Fruit fly (Drosophila melanogaster) whole organism, embryonic: ENCODE results near the gene Tm1.

Experiments used
- Aef1 ChIP-seq: fragments of 200-800 bp; sonication (Bioruptor generic); IDR thresholded peaks from 3 replicates; pipeline ENCODE4 v1.3.6; 2022; ENCODE audit warnings: missing biosample characterization, missing genetic modification characterization
- Asciz ChIP-seq: fragments of 200-800 bp; sonication (Bioruptor generic); optimal IDR thresholded peaks from 2 replicates; lab custom pipeline; 2017; ENCODE audit warnings: missing biosample characterization, mild to moderate bottlenecking, missing genetic modification characterization, missing genetic modification reagents
- Bgb ChIP-seq: fragments of 200-800 bp; sonication (Bioruptor generic); IDR thresholded peaks from 2 replicates; pipeline ENCODE4 v1.3.6; 2022; ENCODE audit warnings: missing biosample characterization, missing genetic modification characterization; ENCODE audit not compliant: partially characterized antibody
- Blimp-1 ChIP-seq: fragments of 200-800 bp; sonication (Bioruptor generic); optimal IDR thresholded peaks from 3 replicates; lab custom pipeline; 2018; ENCODE audit warnings: missing biosample characterization, missing genetic modification characterization, mild to moderate bottlenecking, moderate library complexity, missing genetic modification reagents
- CG11456 ChIP-seq: fragments of 200-800 bp; sonication (Bioruptor generic); IDR thresholded peaks from 3 replicates; pipeline ENCODE4 v1.3.6; 2022; ENCODE audit warnings: missing biosample characterization, missing genetic modification characterization
- CG12236 ChIP-seq: fragments of 200-800 bp; sonication (Bioruptor generic); optimal IDR thresholded peaks from 2 replicates; lab custom pipeline; 2016; ENCODE audit warnings: missing biosample characterization, missing genetic modification characterization
- CG1233 ChIP-seq: fragments of 200-800 bp; sonication (Bioruptor generic); optimal IDR thresholded peaks from 4 replicates; lab custom pipeline; 2018; ENCODE audit warnings: missing biosample characterization, mild to moderate bottlenecking, missing genetic modification characterization
- CG17328 ChIP-seq: fragments of 200-800 bp; sonication (Bioruptor generic); IDR thresholded peaks from 2 replicates; pipeline ENCODE4 v1.3.6; 2022; ENCODE audit warnings: missing biosample characterization, missing genetic modification characterization
- CG34224 ChIP-seq: fragments of 200-800 bp; sonication (Bioruptor generic); IDR thresholded peaks from 3 replicates; pipeline ENCODE4 v1.3.6; 2022; ENCODE audit warnings: missing biosample characterization, missing genetic modification characterization; ENCODE audit not compliant: partially characterized antibody
- CG34376 ChIP-seq: fragments of 200-800 bp; sonication (Bioruptor generic); optimal IDR thresholded peaks from 2 replicates; lab custom pipeline; 2018; ENCODE audit warnings: missing biosample characterization, mild to moderate bottlenecking, missing genetic modification characterization
- CG4282 ChIP-seq: fragments of 200-800 bp; sonication (Bioruptor generic); optimal IDR thresholded peaks from 2 replicates; lab custom pipeline; 2016; ENCODE audit warnings: missing biosample characterization, missing genetic modification characterization
- CG4730 ChIP-seq: fragments of 200-800 bp; sonication (Bioruptor generic); IDR thresholded peaks from 2 replicates; pipeline ENCODE4 v1.3.6; 2022; ENCODE audit warnings: missing biosample characterization, missing genetic modification characterization
- CG5953 ChIP-seq: fragments of 200-800 bp; sonication (Bioruptor generic); IDR thresholded peaks from 2 replicates; pipeline ENCODE4 v1.3.6; 2022; ENCODE audit warnings: missing biosample characterization, missing genetic modification characterization
- CG6254 ChIP-seq: fragments of 200-800 bp; sonication (Bioruptor generic); optimal IDR thresholded peaks from 3 replicates; lab custom pipeline; 2017; ENCODE audit warnings: mild to moderate bottlenecking, missing biosample characterization, missing genetic modification reagents, missing genetic modification characterization
- CG6683 ChIP-seq: fragments of 200-800 bp; sonication (Bioruptor generic); optimal IDR thresholded peaks from 2 replicates; lab custom pipeline; 2017; ENCODE audit warnings: missing biosample characterization, mild to moderate bottlenecking, missing genetic modification characterization, missing genetic modification reagents
- CG6765 ChIP-seq: fragments of 200-800 bp; sonication (Bioruptor generic); optimal IDR thresholded peaks from 3 replicates; lab custom pipeline; 2017; ENCODE audit warnings: missing biosample characterization, mild to moderate bottlenecking, missing genetic modification characterization
- CG6791 ChIP-seq: fragments of 200-800 bp; sonication (Bioruptor generic); IDR thresholded peaks from 3 replicates; pipeline ENCODE4 v1.3.6; 2022; ENCODE audit warnings: missing biosample characterization, missing genetic modification characterization; ENCODE audit not compliant: partially characterized antibody
- CG7963 ChIP-seq: fragments of 200-800 bp; sonication (Bioruptor generic); IDR thresholded peaks from 3 replicates; pipeline ENCODE4 v1.3.6; 2022; ENCODE audit warnings: missing biosample characterization, missing genetic modification characterization; ENCODE audit not compliant: partially characterized antibody
- CG8281 ChIP-seq: fragments of 200-800 bp; sonication (Bioruptor generic); optimal IDR thresholded peaks from 2 replicates; lab custom pipeline; 2018; ENCODE audit warnings: missing biosample characterization, mild to moderate bottlenecking, missing genetic modification characterization, moderate library complexity
- CG8359 ChIP-seq: fragments of 200-800 bp; sonication (Bioruptor generic); optimal IDR thresholded peaks from 2 replicates; lab custom pipeline; 2017; ENCODE audit warnings: missing biosample characterization, mild to moderate bottlenecking, missing genetic modification characterization, borderline replicate concordance
- CrebB ChIP-seq: fragments of 200-800 bp; sonication (Bioruptor generic); optimal IDR thresholded peaks from 3 replicates; lab custom pipeline; 2018; ENCODE audit warnings: missing biosample characterization, mild to moderate bottlenecking, missing genetic modification characterization
- H2.0 ChIP-seq: fragments of 200-800 bp; sonication (Bioruptor generic); IDR thresholded peaks from 2 replicates; pipeline ENCODE4 v1.3.6; 2022; ENCODE audit warnings: missing biosample characterization, missing genetic modification characterization
- NK7.1 ChIP-seq: fragments of 200-800 bp; sonication (Bioruptor generic); optimal IDR thresholded peaks from 3 replicates; lab custom pipeline; 2016; ENCODE audit warnings: missing biosample characterization, missing genetic modification characterization
- Optix ChIP-seq: fragments of 200-800 bp; sonication (Bioruptor generic); IDR thresholded peaks from 3 replicates; pipeline ENCODE4 v1.3.6; 2022; ENCODE audit warnings: missing biosample characterization, missing genetic modification characterization
- Spps ChIP-seq: fragments of 200-800 bp; sonication (Bioruptor generic); optimal IDR thresholded peaks from 2 replicates; lab custom pipeline; 2018; ENCODE audit warnings: missing biosample characterization, mild to moderate bottlenecking, missing genetic modification characterization
- Ssrp ChIP-seq: fragments of 200-800 bp; sonication (Bioruptor generic); optimal IDR thresholded peaks from 2 replicates; lab custom pipeline; 2018; ENCODE audit warnings: missing biosample characterization, mild to moderate bottlenecking, missing genetic modification characterization, moderate library complexity
- Taf1 ChIP-seq: fragments of 200-800 bp; sonication (Bioruptor generic); IDR thresholded peaks from 2 replicates; pipeline ENCODE4 v1.3.6; 2022; ENCODE audit warnings: missing biosample characterization, missing genetic modification characterization
- ab ChIP-seq: fragments of 200-800 bp; sonication (Bioruptor generic); optimal IDR thresholded peaks from 2 replicates; lab custom pipeline; 2016; ENCODE audit warnings: missing biosample characterization, missing genetic modification characterization
- aop ChIP-seq: fragments of 200-800 bp; sonication (Bioruptor generic); IDR thresholded peaks from 2 replicates; pipeline ENCODE4 v1.3.6; 2022; ENCODE audit warnings: missing biosample characterization, missing genetic modification characterization
- bigmax ChIP-seq: fragments of 200-800 bp; sonication (Bioruptor generic); optimal IDR thresholded peaks from 2 replicates; lab custom pipeline; 2018; ENCODE audit warnings: missing biosample characterization, mild to moderate bottlenecking, missing genetic modification characterization
- bsh ChIP-seq, 2 experiments: fragments of 200-800 bp; sonication (Bioruptor generic); optimal IDR thresholded peaks; 2 replicates each; lab custom pipeline; 2017 to 2018; ENCODE audit warnings: mild to moderate bottlenecking in 2 of 2, missing biosample characterization in 2 of 2, missing genetic modification characterization in 2 of 2, moderate library complexity in 1 of 2
- btn ChIP-seq: fragments of 200-800 bp; sonication (Bioruptor generic); optimal IDR thresholded peaks from 2 replicates; lab custom pipeline; 2016; ENCODE audit warnings: missing biosample characterization, missing genetic modification characterization
- cad ChIP-seq: fragments of >200 bp; optimal IDR thresholded peaks from 2 replicates; lab custom pipeline; 2017; ENCODE audit warnings: missing biosample characterization, missing genetic modification characterization
- croc ChIP-seq: fragments of 200-800 bp; sonication (Bioruptor generic); conservative IDR thresholded peaks from 3 replicates; pipeline ENCODE4 v1.3.6; 2022; ENCODE audit warnings: missing biosample characterization, missing genetic modification characterization
- fd96Cb ChIP-seq: fragments of 200-800 bp; sonication (Bioruptor generic); optimal IDR thresholded peaks from 2 replicates; lab custom pipeline; 2018; ENCODE audit warnings: missing biosample characterization, mild to moderate bottlenecking, missing genetic modification characterization, moderate library complexity
- gcm2 ChIP-seq: fragments of 200-800 bp; sonication (Bioruptor generic); optimal IDR thresholded peaks from 2 replicates; lab custom pipeline; 2016; ENCODE audit warnings: missing biosample characterization, missing genetic modification characterization
- lola ChIP-seq, 3 experiments: fragments of >200 bp in 2 of 3; fragments of 200-800 bp in 1 of 3; sonication (Bioruptor generic) in 1 of 3; optimal IDR thresholded peaks; 2 replicates each; lab custom pipeline; 2017 to 2019; ENCODE audit warnings: missing biosample characterization in 3 of 3, missing genetic modification characterization in 3 of 3, mild to moderate bottlenecking in 1 of 3, moderate library complexity in 1 of 3
- maf-S ChIP-seq: fragments of 200-800 bp; sonication (Bioruptor generic); optimal IDR thresholded peaks from 2 replicates; lab custom pipeline; 2016; ENCODE audit warnings: missing biosample characterization, missing genetic modification characterization
- odd ChIP-seq: fragments of 200-800 bp; sonication (Bioruptor generic); optimal IDR thresholded peaks from 2 replicates; lab custom pipeline; 2017; ENCODE audit warnings: missing biosample characterization, mild to moderate bottlenecking, missing genetic modification characterization
- rib ChIP-seq: fragments of 200-800 bp; sonication (Bioruptor generic); IDR thresholded peaks from 2 replicates; pipeline ENCODE4 v1.3.6; 2022; ENCODE audit warnings: missing biosample characterization, missing genetic modification characterization
- run ChIP-seq: fragments of 200-800 bp; sonication (Bioruptor generic); optimal IDR thresholded peaks from 3 replicates; lab custom pipeline; 2018; ENCODE audit warnings: missing biosample characterization, mild to moderate bottlenecking, missing genetic modification characterization
- scrt ChIP-seq: fragments of 200-800 bp; sonication (Bioruptor generic); optimal IDR thresholded peaks from 2 replicates; lab custom pipeline; 2018; ENCODE audit warnings: missing biosample characterization, mild to moderate bottlenecking, missing genetic modification characterization, moderate library complexity
- sd ChIP-seq: fragments of 200-800 bp; sonication (Bioruptor generic); optimal IDR thresholded peaks from 3 replicates; lab custom pipeline; 2018; ENCODE audit warnings: missing biosample characterization, mild to moderate bottlenecking, missing genetic modification characterization, moderate library complexity
- sisA ChIP-seq: fragments of 200-800 bp; sonication (Bioruptor generic); IDR thresholded peaks from 2 replicates; pipeline ENCODE4 v1.3.6; 2022; ENCODE audit warnings: missing biosample characterization, missing genetic modification characterization
- sug ChIP-seq: fragments of 200-800 bp; optimal IDR thresholded peaks from 2 replicates; lab custom pipeline; 2019; ENCODE audit warnings: missing biosample characterization, mild to moderate bottlenecking, missing genetic modification characterization, moderate library complexity
- tap ChIP-seq: fragments of 200-800 bp; optimal IDR thresholded peaks from 3 replicates; lab custom pipeline; 2019; ENCODE audit warnings: missing biosample characterization, mild to moderate bottlenecking, missing genetic modification characterization, moderate library complexity
- wor ChIP-seq: fragments of 200-800 bp; sonication (Bioruptor generic); IDR thresholded peaks from 2 replicates; pipeline ENCODE4 v1.3.6; 2022; ENCODE audit warnings: missing biosample characterization, missing genetic modification characterization
- zf30C ChIP-seq: fragments of 200-800 bp; sonication (Bioruptor generic); optimal IDR thresholded peaks from 3 replicates; lab custom pipeline; 2018; ENCODE audit warnings: missing biosample characterization, mild to moderate bottlenecking, missing genetic modification characterization
- zfh1 ChIP-seq: fragments of 200-800 bp; sonication (Bioruptor generic); IDR thresholded peaks from 3 replicates; pipeline ENCODE4 v1.3.6; 2022; ENCODE audit warnings: missing biosample characterization, missing genetic modification characterization

Gene Tm1

DNA sequence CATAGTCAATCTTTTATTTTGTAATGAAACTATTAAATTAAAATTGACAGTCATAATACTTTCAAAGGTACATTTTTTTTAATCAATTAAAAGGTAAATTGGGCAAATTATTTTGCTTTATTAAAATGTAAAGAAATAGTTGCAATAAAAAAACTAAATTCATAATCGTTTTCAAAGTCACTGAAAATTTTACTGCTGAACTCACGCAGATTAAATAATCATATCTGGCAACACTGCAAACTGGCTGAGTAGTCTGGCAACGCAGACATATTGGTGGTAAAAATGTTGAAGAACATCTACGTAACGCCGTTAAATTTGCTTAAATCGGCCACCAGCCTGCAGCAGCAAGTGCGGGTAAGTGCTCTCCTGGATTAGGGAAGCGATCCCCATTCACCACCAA lies 52.5 kb downstream of the Tm1 start, which contains the start of gene mRpL9 (continued):
- no peak for TF ChIP-seq fd96Cb
- TF ChIP-seq maf-S, result no peak
- no peak for TF ChIP-seq scrt (GFP tag; lab: Kevin White, UChicago)
- peak; percentile 10 for TF ChIP-seq zf30C (GFP tag; lab: Kevin White, UChicago)
- TF ChIP-seq bigmax (GFP tag; lab: Kevin White, UChicago), result no peak
- no peak for TF ChIP-seq CG5953 (GFP tag; lab: Robert Waterston, UW)
- TF ChIP-seq CG12236, result no peak
- TF ChIP-seq lola (GFP tag; optimal IDR thresholded peaks at IDR 0.05; lab: Kevin White, UChicago), result peak in 1 of 3 experiments; percentile 18
- TF ChIP-seq CG6683 (GFP tag; lab: Kevin White, UChicago), result no peak
- no peak for TF ChIP-seq Bgb (GFP tag; lab: Robert Waterston, UW)
- TF ChIP-seq NK7.1 (GFP tag; lab: Kevin White, UChicago), result no peak
- TF ChIP-seq CG1233, result no peak
- TF ChIP-seq Aef1 (GFP tag; lab: Robert Waterston, UW), result no peak
- no peak for TF ChIP-seq Asciz (GFP tag; lab: Kevin White, UChicago)
- TF ChIP-seq Ssrp, result no peak
- TF ChIP-seq sug, result peak; percentile 34
- TF ChIP-seq CG4282, result no peak
- no peak for TF ChIP-seq CG8359
- no peak; the same call in 2 of the 3 replicates for TF ChIP-seq CG11456 (GFP tag; lab: Robert Waterston, UW)

DNA sequence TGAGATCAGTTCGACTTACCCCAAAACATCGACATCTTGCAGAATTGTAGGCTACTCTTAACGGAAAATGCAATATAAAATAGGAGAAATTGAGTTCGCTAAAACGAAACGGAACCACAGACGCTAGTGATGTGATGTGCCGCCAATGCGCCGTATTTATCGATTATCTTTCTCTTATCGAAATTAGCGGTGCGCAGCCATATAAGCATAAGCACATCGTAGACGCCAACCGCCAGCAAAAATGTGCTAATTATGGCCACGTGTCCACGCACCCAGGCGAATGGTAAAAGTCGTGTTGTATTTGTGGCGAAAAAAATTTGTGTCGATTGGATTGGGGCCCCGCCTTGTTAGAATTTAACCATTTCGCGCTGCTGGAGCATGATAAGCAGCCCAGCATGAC lies 55.0 kb downstream of the Tm1 start, which contains the start of the genes Fkbp39 and Cyfip:
TSS of gene Fkbp39 (minus strand) at position 140 of the 400 bp plus-strand sequence.
TSS of gene Cyfip (plus strand) at position 273 of the 400 bp plus-strand sequence.
- TF ChIP-seq CG8281 (tag; lab: Kevin White, UChicago), result no peak
- TF ChIP-seq btn (GFP tag; lab: Kevin White, UChicago), result no peak
- TF ChIP-seq run (tag; lab: Kevin White, UChicago), result no peak
- no peak for TF ChIP-seq tap
- peak; percentile 24; the same call in 1 of the 2 replicates for TF ChIP-seq CG17328
- TF ChIP-seq odd (GFP tag; lab: Kevin White, UChicago), result no peak
- TF ChIP-seq H2.0, result no peak
- no peak for TF ChIP-seq zfh1 (GFP tag; lab: Robert Waterston, UW)
- TF ChIP-seq CG5953 (GFP tag; lab: Robert Waterston, UW), result no peak
- TF ChIP-seq Asciz (GFP tag; lab: Kevin White, UChicago), result no peak
- peak; percentile 14 for TF ChIP-seq gcm2 (GFP tag; lab: Kevin White, UChicago)
- no peak for TF ChIP-seq CG4730 (GFP tag; lab: Robert Waterston, UW)
- peak; percentile 15 for TF ChIP-seq CG34376 (GFP tag; lab: Kevin White, UChicago)
- peak; percentile 82 for TF ChIP-seq CG34224 (GFP tag; lab: Robert Waterston, UW)
- TF ChIP-seq cad (GFP tag; lab: Kevin White, UChicago), result no peak
- peak in 1 of 2 experiments; percentile 16 for TF ChIP-seq bsh (GFP tag; optimal IDR thresholded peaks at IDR 0.05; lab: Kevin White, UChicago)
- no peak for TF ChIP-seq Spps (tag; lab: Kevin White, UChicago)
- TF ChIP-seq ab (GFP tag; lab: Kevin White, UChicago), result no peak
- TF ChIP-seq CG6254 (GFP tag; lab: Kevin White, UChicago), result no peak
- TF ChIP-seq sd, result no peak
- TF ChIP-seq Optix, result peak; percentile 55; the same call in 1 of the 3 replicates
- TF ChIP-seq rib, result peak; percentile 70; the same call in 1 of the 2 replicates
- TF ChIP-seq Blimp-1, result no peak
- TF ChIP-seq CrebB (tag; lab: Kevin White, UChicago), result peak; percentile 43
- TF ChIP-seq CG7963 (GFP tag; lab: Robert Waterston, UW), result peak; percentile 59; the same call in 2 of the 3 replicates
- peak; percentile 27 for TF ChIP-seq zf30C (GFP tag; lab: Kevin White, UChicago)
- peak; percentile 77 for TF ChIP-seq CG6791
- TF ChIP-seq CG6765 (GFP tag; lab: Kevin White, UChicago), result no peak
- no peak; the same call in 1 of the 2 replicates for TF ChIP-seq sisA (GFP tag; lab: Robert Waterston, UW)
- no peak for TF ChIP-seq aop (GFP tag; lab: Robert Waterston, UW)
- TF ChIP-seq wor (GFP tag; lab: Robert Waterston, UW), result no peak
- no peak for TF ChIP-seq croc
- peak; percentile 62; the same call in 1 of the 3 replicates for TF ChIP-seq CG11456 (GFP tag; lab: Robert Waterston, UW)
- peak; percentile 35 for TF ChIP-seq CG4282
- TF ChIP-seq Taf1, result no peak
